Worm (Caenorhabditis elegans): ENCODE results near the gene ttc-37.

Gene ttc-37

ce11 chrV:5178051-5178450, 26.2 kb upstream of the ttc-37 start:
- TF ChIP-seq snpc-4 (tag; optimal IDR thresholded peaks at IDR 0.05) (no peak), nhr-21 (tag; optimal IDR thresholded peaks at IDR 0.05) (no peak), aly-2 (tag; optimal IDR thresholded peaks at IDR 0.05) (no peak), mdl-1 (tag; optimal IDR thresholded peaks at IDR 0.05) (no peak), lsy-2 (tag; optimal IDR thresholded peaks at IDR 0.05) (no peak), lin-39 (tag; optimal IDR thresholded peaks at IDR 0.05) (no peak), nhr-6 (tag; optimal IDR thresholded peaks at IDR 0.05) (no peak), dmd-4 (tag; optimal IDR thresholded peaks at IDR 0.05) (no peak), alr-1 (tag; optimal IDR thresholded peaks at IDR 0.05) (no peak), nhr-77 (tag; optimal IDR thresholded peaks at IDR 0.05) (no peak), sma-9 (GFP tag; optimal IDR thresholded peaks at IDR 0.05) (no peak), sma-9 (tag; optimal IDR thresholded peaks at IDR 0.05) (no peak), peb-1 (tag; optimal IDR thresholded peaks at IDR 0.05) (no peak), ceh-16 (tag; optimal IDR thresholded peaks at IDR 0.05) (no peak), nhr-25 (tag; optimal IDR thresholded peaks at IDR 0.05) (no peak), nhr-237 (tag; optimal IDR thresholded peaks at IDR 0.05) (no peak), nhr-11 (tag; optimal IDR thresholded peaks at IDR 0.05) (no peak), lin-13 (GFP tag; optimal IDR thresholded peaks at IDR 0.05) (no peak), nhr-23 (tag; optimal IDR thresholded peaks at IDR 0.05) (no peak)

- TF ChIP-seq aly-2 (tag; optimal IDR thresholded peaks at IDR 0.05) (no peak), elt-1 (tag; optimal IDR thresholded peaks at IDR 0.05) (no peak)
Measured at ce11 chrV:5181612-5182011, 22.7 kb upstream of the ttc-37 start, which contains the start of gene C03A7.2. C03A7.2 (plus strand) TSS chrV:5181912.

ce11 chrV:5192501-5192900, 11.8 kb upstream of the ttc-37 start, which contains the start of gene C03A7.13:
C03A7.13 (minus strand) TSS chrV:5192543.
- TF ChIP-seq nhr-129 (tag; optimal IDR thresholded peaks at IDR 0.05) (no peak), fos-1 (tag; optimal IDR thresholded peaks at IDR 0.05) (peak; percentile 49)

- no peak for TF ChIP-seq nhr-21 (tag; optimal IDR thresholded peaks at IDR 0.05)
- no peak for TF ChIP-seq peb-1 (tag; optimal IDR thresholded peaks at IDR 0.05)
- TF ChIP-seq lin-13 (GFP tag; optimal IDR thresholded peaks at IDR 0.05) = no peak
Measured at ce11 chrV:5194508-5194907, 9.8 kb upstream of the ttc-37 start, which contains the start of gene abu-8. abu-8 (minus strand) TSS chrV:5194608.

- no peak for TF ChIP-seq mdl-1 (tag; optimal IDR thresholded peaks at IDR 0.05)
- TF ChIP-seq mab-5 (tag; optimal IDR thresholded peaks at IDR 0.05) = no peak
- TF ChIP-seq ztf-1 (GFP tag; conservative IDR thresholded peaks at IDR 0.05) = no peak
- TF ChIP-seq unc-39 (tag; optimal IDR thresholded peaks at IDR 0.05) = no peak
- no peak for TF ChIP-seq egl-27 (tag; optimal IDR thresholded peaks at IDR 0.05)
- no peak for TF ChIP-seq lsy-2 (tag; optimal IDR thresholded peaks at IDR 0.05)
Measured at ce11 chrV:5198240-5198639, 6.0 kb upstream of the ttc-37 start, which contains the start of gene Y47A7.2. Y47A7.2 (minus strand) TSS chrV:5198340.

- no peak for TF ChIP-seq R02D3.7 (tag; optimal IDR thresholded peaks at IDR 0.05)
- TF ChIP-seq sma-9 (GFP tag; optimal IDR thresholded peaks at IDR 0.05) = peak; percentile 41
- no peak for TF ChIP-seq sma-9 (tag; optimal IDR thresholded peaks at IDR 0.05)
Measured at ce11 chrV:5200188-5200587, 4.1 kb upstream of the ttc-37 start.

- TF ChIP-seq lin-13 (GFP tag; optimal IDR thresholded peaks at IDR 0.05) = no peak
- peak; percentile 22 for TF ChIP-seq mab-5 (tag; optimal IDR thresholded peaks at IDR 0.05)
Measured at ce11 chrV:5201706-5202105, 2.6 kb upstream of the ttc-37 start.

- TF ChIP-seq mab-5 (tag; optimal IDR thresholded peaks at IDR 0.05) (no peak), ceh-16 (tag; optimal IDR thresholded peaks at IDR 0.05) (no peak), peb-1 (tag; optimal IDR thresholded peaks at IDR 0.05) (no peak), aly-2 (tag; optimal IDR thresholded peaks at IDR 0.05) (no peak), mbf-1 (tag; optimal IDR thresholded peaks at IDR 0.05) (no peak), unc-62 (GFP tag; optimal IDR thresholded peaks at IDR 0.05) (no peak), lin-13 (GFP tag; optimal IDR thresholded peaks at IDR 0.05) (no peak), mdl-1 (tag; optimal IDR thresholded peaks at IDR 0.05) (no peak), nhr-25 (tag; optimal IDR thresholded peaks at IDR 0.05) (no peak), nhr-11 (tag; optimal IDR thresholded peaks at IDR 0.05) (no peak), blmp-1 (tag; optimal IDR thresholded peaks at IDR 0.05; ENCODE audit: insufficient read depth) (no peak), crh-2 (tag; optimal IDR thresholded peaks at IDR 0.05) (no peak), C34F6.9 (tag; optimal IDR thresholded peaks at IDR 0.05) (no peak), nhr-21 (tag; optimal IDR thresholded peaks at IDR 0.05) (no peak), nhr-6 (tag; optimal IDR thresholded peaks at IDR 0.05) (no peak), elt-1 (tag; optimal IDR thresholded peaks at IDR 0.05) (no peak)
Measured at ce11 chrV:5203643-5204042, 632 bp upstream of the ttc-37 start.

Measured in whole organism, L2 larva.